Worm (Caenorhabditis elegans) whole organism, young adult: Measurements from ENCODE around the gene mip-2.

ENCODE experiments used
- B0336.3 ChIP-seq: fragments of 200-800 bp; sonication (Bioruptor generic); IDR thresholded peaks from 2 replicates; pipeline ENCODE4 v1.3.6; 2022; ENCODE audit warnings: missing genetic modification characterization, missing compliant biosample characterization
- D2030.7 ChIP-seq: fragments of 200-800 bp; sonication (Bioruptor generic); IDR thresholded peaks from 2 replicates; pipeline ENCODE4 v1.3.6; 2022; ENCODE audit warnings: missing genetic modification reagents, missing genetic modification characterization, missing compliant biosample characterization
- F39B2.1 ChIP-seq: fragments of 200-800 bp; sonication (Bioruptor generic); IDR thresholded peaks from 2 replicates; pipeline ENCODE4 v1.3.6; 2022; ENCODE audit warnings: missing genetic modification reagents, missing genetic modification characterization, missing compliant biosample characterization
- F49E8.2 ChIP-seq: sonication (generic microtip); optimal IDR thresholded peaks from 3 replicates; lab custom pipeline; 2017; ENCODE audit warnings: missing genetic modification characterization, mild to moderate bottlenecking, missing compliant biosample characterization, antibody characterized with exemption, moderate library complexity; ENCODE audit not compliant: insufficient read depth
- F52B5.7 ChIP-seq: sonication (generic microtip); optimal IDR thresholded peaks from 2 replicates; lab custom pipeline; 2016; ENCODE audit warnings: mild to moderate bottlenecking, missing genetic modification characterization, missing compliant biosample characterization
- K11D2.4 ChIP-seq: fragments of 200-800 bp; sonication (Bioruptor generic); IDR thresholded peaks from 2 replicates; pipeline ENCODE4 v1.3.6; 2022; ENCODE audit warnings: missing genetic modification reagents, missing genetic modification characterization, missing compliant biosample characterization
- T07F8.4 ChIP-seq: sonication (generic microtip); optimal IDR thresholded peaks from 2 replicates; lab custom pipeline; 2016; ENCODE audit warnings: mild to moderate bottlenecking, missing genetic modification characterization, moderate library complexity, missing compliant biosample characterization
- Y53G8AR.9 ChIP-seq: fragments of 200-800 bp; sonication (Bioruptor generic); conservative IDR thresholded peaks from 2 replicates; pipeline ENCODE4 v1.3.6; 2022; ENCODE audit warnings: missing genetic modification reagents, missing genetic modification characterization, missing compliant biosample characterization
- Y95B8A.8 ChIP-seq: fragments of 200-800 bp; sonication (Bioruptor generic); IDR thresholded peaks from 2 replicates; pipeline ENCODE4 v1.3.6; 2022; ENCODE audit warnings: missing genetic modification reagents, missing genetic modification characterization, missing compliant biosample characterization
- ZK185.1 ChIP-seq: sonication (generic microtip); optimal IDR thresholded peaks from 2 replicates; lab custom pipeline; 2016; ENCODE audit warnings: mild to moderate bottlenecking, missing genetic modification characterization, missing compliant biosample characterization; ENCODE audit not compliant: poor library complexity, severe bottlenecking
- atf-7 ChIP-seq: sonication (generic microtip); optimal IDR thresholded peaks from 2 replicates; lab custom pipeline; 2017; ENCODE audit warnings: mild to moderate bottlenecking, missing genetic modification characterization, missing compliant biosample characterization
- athp-1 ChIP-seq: sonication (generic microtip); optimal IDR thresholded peaks from 2 replicates; lab custom pipeline; 2017; ENCODE audit warnings: mild to moderate bottlenecking, missing genetic modification characterization, missing compliant biosample characterization
- attf-5 ChIP-seq: fragments of 200-800 bp; sonication (Bioruptor generic); optimal IDR thresholded peaks from 2 replicates; lab custom pipeline; 2018; ENCODE audit warnings: mild to moderate bottlenecking, missing genetic modification characterization, missing compliant biosample characterization
- bed-1 ChIP-seq: fragments of 200-800 bp; sonication (Bioruptor generic); IDR thresholded peaks from 2 replicates; pipeline ENCODE4 v1.3.6; 2022; ENCODE audit warnings: missing genetic modification reagents, missing genetic modification characterization, missing compliant biosample characterization
- cebp-1 ChIP-seq, 2 experiments: fragments of 200-800 bp in 1 of 2; sonication (Bioruptor generic) in 1 of 2; sonication (generic microtip) in 1 of 2; IDR thresholded peaks in 1 of 2; optimal IDR thresholded peaks in 1 of 2; 2 replicates each; pipeline versions ENCODE4 v1.3.6 to Lab custom; 2017 to 2022; ENCODE audit warnings: missing compliant biosample characterization in 2 of 2, missing genetic modification characterization in 2 of 2, mild to moderate bottlenecking in 1 of 2, missing genetic modification reagents in 1 of 2, moderate library complexity in 1 of 2
- ceh-27 ChIP-seq: fragments of 200-800 bp; sonication (Bioruptor generic); optimal IDR thresholded peaks from 2 replicates; lab custom pipeline; 2018; ENCODE audit warnings: mild to moderate bottlenecking, missing genetic modification characterization, moderate library complexity, missing compliant biosample characterization
- ceh-40 ChIP-seq: fragments of 200-800 bp; sonication (Bioruptor generic); IDR thresholded peaks from 2 replicates; pipeline ENCODE4 v1.3.6; 2022; ENCODE audit warnings: missing genetic modification characterization, missing compliant biosample characterization
- ceh-79 ChIP-seq: sonication (generic microtip); optimal IDR thresholded peaks from 2 replicates; lab custom pipeline; 2017; ENCODE audit warnings: mild to moderate bottlenecking, missing genetic modification characterization, missing compliant biosample characterization
- ceh-91 ChIP-seq: fragments of 200-800 bp; sonication (Bioruptor generic); IDR thresholded peaks from 2 replicates; pipeline ENCODE4 v1.3.6; 2022; ENCODE audit warnings: missing genetic modification reagents, missing genetic modification characterization, missing compliant biosample characterization
- die-1 ChIP-seq: sonication (generic microtip); optimal IDR thresholded peaks from 2 replicates; lab custom pipeline; 2016; ENCODE audit warnings: missing genotype, mild to moderate bottlenecking, missing genetic modification characterization, missing compliant biosample characterization
- dox-1 ChIP-seq: fragments of 200-800 bp; sonication (Bioruptor generic); IDR thresholded peaks from 2 replicates; pipeline ENCODE4 v1.3.6; 2022; ENCODE audit warnings: missing genetic modification reagents, missing genetic modification characterization, missing compliant biosample characterization
- ets-4 ChIP-seq: fragments of 200-800 bp; sonication (Bioruptor generic); optimal IDR thresholded peaks from 2 replicates; lab custom pipeline; 2018; ENCODE audit warnings: mild to moderate bottlenecking, missing genetic modification characterization, missing compliant biosample characterization
- hlh-12 ChIP-seq: sonication (generic microtip); optimal IDR thresholded peaks from 2 replicates; lab custom pipeline; 2016; ENCODE audit warnings: missing genetic modification characterization, missing compliant biosample characterization
- hsf-1 ChIP-seq: fragments of 200-800 bp; sonication (Bioruptor generic); IDR thresholded peaks from 2 replicates; pipeline ENCODE4 v1.3.6; 2022; ENCODE audit warnings: missing genetic modification reagents, missing genetic modification characterization, missing compliant biosample characterization
- let-607 ChIP-seq, 2 experiments: fragments of 200-800 bp in 1 of 2; sonication (Bioruptor generic) in 1 of 2; sonication (generic microtip) in 1 of 2; optimal IDR thresholded peaks; 2 replicates each; lab custom pipeline; 2016 to 2018; ENCODE audit warnings: mild to moderate bottlenecking in 2 of 2, missing compliant biosample characterization in 2 of 2, missing genetic modification characterization in 2 of 2, moderate library complexity in 2 of 2, missing genotype in 1 of 2
- lin-35 ChIP-seq, 3 experiments: fragments of 150-350 bp in 2 of 3; sonication (generic microtip) in 1 of 3; optimal IDR thresholded peaks; 2 replicates each; lab custom pipeline; 2014 to 2018; ENCODE audit warnings: missing biosample characterization in 3 of 3, missing genetic modification characterization in 3 of 3, missing genetic modification reagents in 3 of 3
- lin-40 ChIP-seq: sonication (generic microtip); optimal IDR thresholded peaks from 2 replicates; lab custom pipeline; 2016; ENCODE audit warnings: missing genetic modification characterization, mild to moderate bottlenecking, missing compliant biosample characterization, missing genotype, missing genetic modification reagents
- lin-54 ChIP-seq: fragments of 200-800 bp; sonication (Bioruptor generic); optimal IDR thresholded peaks from 2 replicates; lab custom pipeline; 2018; ENCODE audit warnings: mild to moderate bottlenecking, missing genetic modification characterization, missing compliant biosample characterization
- lsl-1 ChIP-seq: fragments of 200-800 bp; sonication (Bioruptor generic); optimal IDR thresholded peaks from 2 replicates; lab custom pipeline; 2018; ENCODE audit warnings: mild to moderate bottlenecking, missing genetic modification characterization, moderate library complexity, missing compliant biosample characterization
- madf-6 ChIP-seq: fragments of 200-800 bp; sonication (Bioruptor generic); IDR thresholded peaks from 2 replicates; pipeline ENCODE4 v1.3.6; 2022; ENCODE audit warnings: missing genetic modification reagents, missing genetic modification characterization, missing compliant biosample characterization
- madf-8 ChIP-seq: fragments of 200-800 bp; sonication (Bioruptor generic); conservative IDR thresholded peaks from 2 replicates; pipeline ENCODE4 v1.3.6; 2022; ENCODE audit warnings: missing genetic modification reagents, missing genetic modification characterization, missing compliant biosample characterization
- mcd-1 ChIP-seq: fragments of 200-800 bp; sonication (Bioruptor generic); IDR thresholded peaks from 2 replicates; pipeline ENCODE4 v1.3.6; 2022; ENCODE audit warnings: missing genetic modification reagents, missing genetic modification characterization, missing compliant biosample characterization
- nhr-120 ChIP-seq: fragments of 200-800 bp; sonication (Bioruptor generic); IDR thresholded peaks from 2 replicates; pipeline ENCODE4 v1.3.6; 2022; ENCODE audit warnings: missing genetic modification characterization, missing compliant biosample characterization
- nhr-80 ChIP-seq: sonication (generic microtip); optimal IDR thresholded peaks from 2 replicates; lab custom pipeline; 2016; ENCODE audit warnings: missing genetic modification characterization, missing compliant biosample characterization
- pbrm-1 ChIP-seq: fragments of 200-800 bp; sonication (Bioruptor generic); IDR thresholded peaks from 2 replicates; pipeline ENCODE4 v1.3.6; 2022; ENCODE audit warnings: missing genetic modification reagents, missing genetic modification characterization, missing compliant biosample characterization
- rcor-1 ChIP-seq: fragments of 200-800 bp; sonication (Bioruptor generic); IDR thresholded peaks from 2 replicates; pipeline ENCODE4 v1.3.6; 2022; ENCODE audit warnings: missing genetic modification reagents, missing genetic modification characterization, missing compliant biosample characterization
- sdz-38 ChIP-seq: sonication (generic microtip); optimal IDR thresholded peaks from 2 replicates; lab custom pipeline; 2016; ENCODE audit warnings: missing genotype, missing genetic modification characterization, missing compliant biosample characterization
- snpc-3.4 ChIP-seq: sonication (generic microtip); optimal IDR thresholded peaks from 2 replicates; lab custom pipeline; 2017; ENCODE audit warnings: missing genetic modification characterization, mild to moderate bottlenecking, missing compliant biosample characterization, antibody characterized with exemption, moderate library complexity, missing genotype, missing genetic modification reagents
- tbp1 ChIP-seq: fragments of 200-800 bp; sonication (Bioruptor generic); optimal IDR thresholded peaks from 2 replicates; lab custom pipeline; 2018; ENCODE audit warnings: mild to moderate bottlenecking, missing genetic modification characterization, missing compliant biosample characterization
- tlf-1 ChIP-seq: fragments of 200-800 bp; sonication (Bioruptor generic); optimal IDR thresholded peaks from 2 replicates; lab custom pipeline; 2018; ENCODE audit warnings: mild to moderate bottlenecking, missing genetic modification characterization, missing compliant biosample characterization
- xnd-1 ChIP-seq: sonication (generic microtip); optimal IDR thresholded peaks from 2 replicates; lab custom pipeline; 2016; ENCODE audit warnings: missing genotype, missing genetic modification reagents, missing genetic modification characterization, missing compliant biosample characterization
- zfh-2 ChIP-seq: fragments of 200-800 bp; sonication (Bioruptor generic); conservative IDR thresholded peaks from 2 replicates; pipeline ENCODE4 v1.3.6; 2022; ENCODE audit warnings: missing genetic modification reagents, missing genetic modification characterization, missing compliant biosample characterization
- ztf-18 ChIP-seq: sonication (generic microtip); optimal IDR thresholded peaks from 2 replicates; lab custom pipeline; 2016; ENCODE audit warnings: missing genotype, mild to moderate bottlenecking, missing genetic modification characterization, missing compliant biosample characterization
- ztf-22 ChIP-seq: fragments of 200-800 bp; sonication (Bioruptor generic); optimal IDR thresholded peaks from 2 replicates; lab custom pipeline; 2018; ENCODE audit warnings: mild to moderate bottlenecking, missing genetic modification characterization, moderate library complexity, missing compliant biosample characterization

mip-2 gene

DNA sequence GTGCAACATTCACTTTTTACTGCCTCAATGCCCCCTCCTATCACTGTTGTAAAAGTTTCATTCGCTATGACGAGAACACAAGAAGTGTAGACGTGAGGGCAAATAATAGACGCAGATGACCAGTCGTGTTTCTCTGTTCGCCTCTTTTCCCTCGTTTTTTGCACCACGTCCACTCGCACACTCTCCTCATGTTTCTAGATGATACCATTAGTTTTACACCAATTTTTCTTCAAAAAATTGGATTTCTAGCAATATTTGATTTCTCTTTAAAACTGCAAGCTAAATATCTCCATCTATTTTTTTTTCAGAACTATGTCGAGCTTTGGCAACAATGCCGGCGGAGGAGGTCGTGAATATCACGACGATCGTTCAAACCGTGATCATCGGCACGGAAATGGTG lies 6.7 kb downstream of the mip-2 start, which contains the start of gene rde-12 (continued):
- TF ChIP-seq F49E8.2 (tag; lab: Kevin White, UChicago) (no peak), madf-8 (GFP tag; lab: Robert Waterston, UW) (no peak), T07F8.4 (tag; lab: Kevin White, UChicago) (no peak), lin-35 (GFP tag; optimal IDR thresholded peaks at IDR 0.05; lab: Kevin White, UChicago) (no peak), ztf-18 (no peak), snpc-3.4 (tag; lab: Kevin White, UChicago) (no peak), attf-5 (GFP tag; lab: Kevin White, UChicago) (no peak), K11D2.4 (no peak), F52B5.7 (peak; percentile 20), ceh-27 (GFP tag; lab: Kevin White, UChicago) (no peak), athp-1 (no peak), atf-7 (tag; lab: Kevin White, UChicago) (no peak), sdz-38 (no peak), bed-1 (GFP tag; lab: Robert Waterston, UW) (no peak), cebp-1 (GFP tag; IDR thresholded peaks at IDR 0.05; lab: Robert Waterston, UW) (no peak), cebp-1 (tag; optimal IDR thresholded peaks at IDR 0.05; lab: Kevin White, UChicago) (peak; percentile 27), nhr-120 (GFP tag; lab: Robert Waterston, UW) (no peak), ceh-79 (tag; lab: Kevin White, UChicago) (no peak), D2030.7 (GFP tag; lab: Robert Waterston, UW) (no peak), ets-4 (GFP tag; lab: Kevin White, UChicago) (no peak)

DNA sequence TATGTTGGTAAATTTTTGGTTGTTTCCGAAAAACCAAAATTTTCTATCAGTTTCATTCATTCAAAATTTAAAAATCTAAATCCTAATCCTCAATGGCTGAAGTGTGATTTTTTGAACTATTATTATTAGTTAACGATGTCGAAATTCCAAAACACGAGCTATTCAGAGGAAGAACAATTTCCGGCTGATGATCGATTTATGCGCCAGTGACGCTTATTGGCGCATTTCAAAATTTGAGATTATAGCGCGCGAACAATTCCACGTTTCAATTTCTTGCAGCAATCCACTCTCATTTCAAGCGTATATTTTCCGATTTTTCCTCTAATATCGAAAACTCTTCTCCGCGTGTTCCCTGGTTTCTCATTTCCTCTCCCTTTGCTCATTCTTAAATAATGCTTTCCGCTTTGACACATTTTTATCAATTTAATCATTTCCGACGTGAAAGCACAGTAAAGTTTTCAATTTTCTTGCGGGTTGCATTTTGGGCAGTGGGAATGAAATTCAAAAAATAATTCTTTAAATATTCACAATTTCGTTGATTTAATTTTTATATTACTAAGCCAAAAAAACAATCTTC lies 7.3 kb downstream of the mip-2 start:
- TF ChIP-seq tlf-1 (peak; percentile 37), ZK185.1 (peak; percentile 2), lin-40 (peak; percentile 38), madf-6 (GFP tag; lab: Robert Waterston, UW) (peak; percentile 73; the same call in 1 of the 2 replicates), die-1 (no peak), D2030.7 (GFP tag; lab: Robert Waterston, UW) (peak; percentile 68), F49E8.2 (tag; lab: Kevin White, UChicago) (peak; percentile 41), let-607 (tag; optimal IDR thresholded peaks at IDR 0.05; lab: Kevin White, UChicago) (peak in 1 of 2 experiments; percentile 19), ceh-40 (GFP tag; lab: Robert Waterston, UW) (0 out of 2 replicates have a peak, but pooled peaks have one; percentile 22), lin-54 (GFP tag; lab: Kevin White, UChicago) (peak; percentile 38), Y53G8AR.9 (GFP tag; lab: Robert Waterston, UW) (0 out of 2 replicates have a peak, but pooled peaks have one; percentile 68), lsl-1 (peak; percentile 46), ztf-18 (peak; percentile 91), mcd-1 (GFP tag; lab: Robert Waterston, UW) (peak; percentile 50), rcor-1 (GFP tag; lab: Robert Waterston, UW) (no peak), ceh-91 (peak; percentile 46; the same call in 1 of the 2 replicates), tbp1 (GFP tag; lab: Kevin White, UChicago) (peak; percentile 18), pbrm-1 (GFP tag; lab: Robert Waterston, UW) (peak; percentile 60), madf-8 (GFP tag; lab: Robert Waterston, UW) (peak; percentile 26; the same call in 1 of the 2 replicates), Y95B8A.8 (GFP tag; lab: Robert Waterston, UW) (0 out of 2 replicates have a peak, but pooled peaks have one; percentile 5), zfh-2 (GFP tag; lab: Robert Waterston, UW) (no peak), F39B2.1 (no peak), cebp-1 (GFP tag; IDR thresholded peaks at IDR 0.05; lab: Robert Waterston, UW) (no peak), cebp-1 (tag; optimal IDR thresholded peaks at IDR 0.05; lab: Kevin White, UChicago) (peak; percentile 70), xnd-1 (tag; lab: Kevin White, UChicago) (peak; percentile 20), ztf-22 (GFP tag; lab: Kevin White, UChicago) (peak; percentile 11), hlh-12 (tag; lab: Kevin White, UChicago) (no peak), lin-35 (GFP tag; optimal IDR thresholded peaks at IDR 0.05; lab: Kevin White, UChicago) (peak in 2 of 3 experiments; percentile 12 to 73), B0336.3 (GFP tag; lab: Robert Waterston, UW) (0 out of 2 replicates have a peak, but pooled peaks have one; percentile 20), nhr-80 (tag; lab: Kevin White, UChicago) (peak; percentile 65), hsf-1 (peak; percentile 23; the same call in 1 of the 2 replicates), dox-1 (GFP tag; lab: Robert Waterston, UW) (peak; percentile 71), athp-1 (peak; percentile 53)
